Worm (Caenorhabditis elegans) whole organism, L1 larva: Measurements from ENCODE around the gene srw-11.

Source experiments
- egl-13 ChIP-seq: sonication (generic microtip); optimal IDR thresholded peaks from 2 replicates; lab custom pipeline; 2016; ENCODE audit warnings: missing genotype, missing genetic modification reagents, missing genetic modification characterization, missing compliant biosample characterization
- irx-1 ChIP-seq: sonication (generic microtip); optimal IDR thresholded peaks from 2 replicates; lab custom pipeline; 2016; ENCODE audit warnings: missing genetic modification characterization, missing compliant biosample characterization
- nhr-11 ChIP-seq: fragments of 150-350 bp; optimal IDR thresholded peaks from 2 replicates; lab custom pipeline; 2014; ENCODE audit warnings: missing biosample characterization, missing genetic modification characterization
- nhr-28 ChIP-seq: fragments of 150-350 bp; optimal IDR thresholded peaks from 2 replicates; lab custom pipeline; 2014; ENCODE audit warnings: missing biosample characterization, missing genetic modification characterization
- nhr-76 ChIP-seq: sonication (generic microtip); optimal IDR thresholded peaks from 2 replicates; lab custom pipeline; 2017; ENCODE audit warnings: missing biosample characterization, missing genetic modification characterization
- snpc-4 ChIP-seq: fragments of 150-350 bp; optimal IDR thresholded peaks from 2 replicates; lab custom pipeline; 2014; ENCODE audit warnings: missing biosample characterization, missing genetic modification characterization
- sox-4 ChIP-seq: sonication (generic microtip); optimal IDR thresholded peaks from 2 replicates; lab custom pipeline; 2016; ENCODE audit warnings: missing genetic modification characterization, missing compliant biosample characterization
- tlp-1 ChIP-seq: fragments of 150-350 bp; optimal IDR thresholded peaks from 2 replicates; lab custom pipeline; 2014; ENCODE audit warnings: missing biosample characterization, missing genetic modification characterization
- unc-86 ChIP-seq: sonication (generic microtip); optimal IDR thresholded peaks from 2 replicates; lab custom pipeline; 2016; ENCODE audit warnings: missing genetic modification characterization, missing compliant biosample characterization
- ztf-11 ChIP-seq, 2 experiments: sonication (generic microtip); optimal IDR thresholded peaks; 2 replicates each; lab custom pipeline; 2016 to 2017; ENCODE audit warnings: missing genetic modification characterization in 2 of 2, missing biosample characterization in 1 of 2, missing compliant biosample characterization in 1 of 2

ce11 chrV:15199768-15200167 is 40.3 kb downstream of the srw-11 start, which contains the start of gene Y75B12B.10:
- TF ChIP-seq unc-86 (tag; lab: Kevin White, UChicago) (no peak), ztf-11 (tag; optimal IDR thresholded peaks at IDR 0.05; lab: Kevin White, UChicago) (no peak), nhr-11 (no peak), irx-1 (tag; lab: Kevin White, UChicago) (no peak), tlp-1 (tag; lab: Kevin White, UChicago) (no peak), nhr-28 (no peak), nhr-76 (no peak), snpc-4 (no peak), egl-13 (no peak), sox-4 (no peak)
